Fruit fly (Drosophila melanogaster): ENCODE data around the gene CG33125.

CG33125 gene

dm6 chr2L:2653749-2654148 lies 1.5 kb upstream of the CG33125 start, which contains the start of gene Or23a:
TSS of gene Or23a (plus strand) at chr2L:2654049.
- TF ChIP-seq CG8159 (tag; optimal IDR thresholded peaks at IDR 0.05), result no peak
- TF ChIP-seq CG34367 (tag; optimal IDR thresholded peaks at IDR 0.05), result no peak

DNA sequence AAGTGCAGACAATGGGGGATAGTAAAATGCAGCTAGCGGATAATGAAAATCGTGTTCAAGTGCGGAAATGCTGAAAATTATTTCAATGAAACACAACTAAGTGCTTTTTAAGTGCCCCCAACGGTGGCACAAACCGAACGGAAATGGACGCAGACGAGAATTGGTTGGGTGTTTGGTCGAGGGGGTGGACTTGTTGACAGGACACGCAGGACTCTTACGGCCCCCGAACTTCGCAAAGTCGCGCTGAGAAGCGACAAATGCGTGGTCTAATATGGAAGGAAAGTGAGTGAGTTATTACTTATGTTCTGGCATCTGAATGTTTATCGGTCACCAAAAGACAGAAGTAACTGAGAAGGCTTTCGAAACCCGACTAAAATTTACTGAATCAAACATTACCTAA lies 532 bp upstream of the CG33125 start, which contains the start of gene Prosbeta4R1:
TSS of gene Prosbeta4R1 (plus strand) at position 301 of the 400 bp plus-strand sequence.
- no peak for TF ChIP-seq rn (GFP tag; IDR thresholded peaks at IDR 0.05)
- TF ChIP-seq CG8159 (tag; optimal IDR thresholded peaks at IDR 0.05), result no peak
- no peak for TF ChIP-seq CG8301 (tag; optimal IDR thresholded peaks at IDR 0.05)
- TF ChIP-seq gl (tag; optimal IDR thresholded peaks at IDR 0.05), result no peak
- TF ChIP-seq CG10348 (GFP tag; IDR thresholded peaks at IDR 0.05), result no peak
- TF ChIP-seq CG9948 (tag; optimal IDR thresholded peaks at IDR 0.05), result no peak

dm6 chr2L:2647620-2648019 lies 4.6 kb downstream of the CG33125 start, which contains the start of the genes CG9962 and CG43851:
TSS of gene CG9962 (minus strand) at chr2L:2647720.
TSS of gene CG43851 (plus strand) at chr2L:2647886.
- TF ChIP-seq D1 (tag; optimal IDR thresholded peaks at IDR 0.05) (no peak), CG34367 (tag; optimal IDR thresholded peaks at IDR 0.05) (no peak), CG4496 (GFP tag; IDR thresholded peaks at IDR 0.05) (no peak), fd96Ca (GFP tag; IDR thresholded peaks at IDR 0.05) (no peak), CG13204 (GFP tag; optimal IDR thresholded peaks at IDR 0.05) (no peak), CG9948 (tag; optimal IDR thresholded peaks at IDR 0.05) (no peak), CG8159 (tag; optimal IDR thresholded peaks at IDR 0.05) (no peak), CG12605 (GFP tag; IDR thresholded peaks at IDR 0.05) (no peak), rn (GFP tag; IDR thresholded peaks at IDR 0.05) (no peak), CG8301 (tag; optimal IDR thresholded peaks at IDR 0.05) (no peak), CG10348 (GFP tag; IDR thresholded peaks at IDR 0.05) (no peak), CG17806 (tag; optimal IDR thresholded peaks at IDR 0.05) (no peak), CG14655 (GFP tag; optimal IDR thresholded peaks at IDR 0.05) (no peak), CG32121 (GFP tag; IDR thresholded peaks at IDR 0.05) (no peak), Ets98B (GFP tag; IDR thresholded peaks at IDR 0.05) (no peak), Snoo (tag; optimal IDR thresholded peaks at IDR 0.05) (no peak), CG15710 (tag; optimal IDR thresholded peaks at IDR 0.05) (no peak)

DNA sequence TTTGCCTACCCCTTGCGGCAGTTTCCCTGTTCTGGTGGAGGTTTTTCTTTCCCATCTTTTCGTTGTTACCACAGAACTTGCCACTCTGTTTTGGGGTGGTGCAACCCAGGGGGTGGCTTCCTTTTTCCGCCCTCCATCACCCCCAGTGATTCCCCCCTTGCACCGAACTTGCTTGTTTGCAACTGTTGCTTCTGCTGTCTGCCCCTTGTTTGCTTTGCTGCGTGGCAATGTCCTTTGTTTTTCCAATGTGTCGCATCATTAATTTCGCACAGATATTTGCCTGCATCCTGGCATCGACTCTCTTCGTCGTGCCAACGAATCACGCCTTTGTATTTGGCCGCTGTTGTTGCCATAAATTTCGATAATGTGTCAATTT lies 15.2 kb downstream of the CG33125 start:
- TF ChIP-seq CG10348 (GFP tag; IDR thresholded peaks at IDR 0.05) (no peak), Ets98B (GFP tag; IDR thresholded peaks at IDR 0.05) (no peak), CG34367 (tag; optimal IDR thresholded peaks at IDR 0.05) (no peak), CG4496 (GFP tag; IDR thresholded peaks at IDR 0.05) (no peak), gl (tag; optimal IDR thresholded peaks at IDR 0.05) (no peak), Pif1B (GFP tag; optimal IDR thresholded peaks at IDR 0.05) (no peak), fd96Ca (GFP tag; IDR thresholded peaks at IDR 0.05) (no peak), CG14655 (GFP tag; optimal IDR thresholded peaks at IDR 0.05) (no peak), Pif1A (GFP tag; optimal IDR thresholded peaks at IDR 0.05) (no peak), CG8301 (tag; optimal IDR thresholded peaks at IDR 0.05) (no peak), CG15710 (tag; optimal IDR thresholded peaks at IDR 0.05) (no peak), Snoo (tag; optimal IDR thresholded peaks at IDR 0.05) (no peak), CG9948 (tag; optimal IDR thresholded peaks at IDR 0.05) (no peak), CG13204 (GFP tag; optimal IDR thresholded peaks at IDR 0.05) (no peak), CG8159 (tag; optimal IDR thresholded peaks at IDR 0.05) (no peak), CG12605 (GFP tag; IDR thresholded peaks at IDR 0.05) (no peak), rn (GFP tag; IDR thresholded peaks at IDR 0.05) (no peak)

dm6 chr2L:2636326-2637001 lies 15.8 kb downstream of the CG33125 start:
- no peak for TF ChIP-seq CG15710 (tag; optimal IDR thresholded peaks at IDR 0.05)
- no peak for TF ChIP-seq Ets98B (GFP tag; IDR thresholded peaks at IDR 0.05)
- TF ChIP-seq CG10348 (GFP tag; IDR thresholded peaks at IDR 0.05), result no peak

- TF ChIP-seq gl (tag; optimal IDR thresholded peaks at IDR 0.05) (no peak), CG15710 (tag; optimal IDR thresholded peaks at IDR 0.05) (no peak), Ets98B (GFP tag; IDR thresholded peaks at IDR 0.05) (no peak), CG32121 (GFP tag; IDR thresholded peaks at IDR 0.05) (no peak), Pif1B (GFP tag; optimal IDR thresholded peaks at IDR 0.05) (no peak), CG14655 (GFP tag; optimal IDR thresholded peaks at IDR 0.05) (no peak), EcR (GFP tag; optimal IDR thresholded peaks at IDR 0.05) (no peak), CG10348 (GFP tag; IDR thresholded peaks at IDR 0.05) (no peak), CG17806 (tag; optimal IDR thresholded peaks at IDR 0.05) (no peak)
Measured at dm6 chr2L:2628760-2629159, 23.5 kb downstream of the CG33125 start.

- TF ChIP-seq Snoo (tag; optimal IDR thresholded peaks at IDR 0.05) (no peak), D1 (tag; optimal IDR thresholded peaks at IDR 0.05) (no peak), CG9948 (tag; optimal IDR thresholded peaks at IDR 0.05) (no peak), CG14655 (GFP tag; optimal IDR thresholded peaks at IDR 0.05) (no peak), CG12605 (GFP tag; IDR thresholded peaks at IDR 0.05) (no peak), EcR (GFP tag; optimal IDR thresholded peaks at IDR 0.05) (no peak), rn (GFP tag; IDR thresholded peaks at IDR 0.05) (no peak)
Measured at dm6 chr2L:2627507-2627906, 24.7 kb downstream of the CG33125 start.

Data from whole organism, pupa.